Fruit fly (Drosophila melanogaster): ENCODE data around the gene nau.

Gene nau

DNA sequence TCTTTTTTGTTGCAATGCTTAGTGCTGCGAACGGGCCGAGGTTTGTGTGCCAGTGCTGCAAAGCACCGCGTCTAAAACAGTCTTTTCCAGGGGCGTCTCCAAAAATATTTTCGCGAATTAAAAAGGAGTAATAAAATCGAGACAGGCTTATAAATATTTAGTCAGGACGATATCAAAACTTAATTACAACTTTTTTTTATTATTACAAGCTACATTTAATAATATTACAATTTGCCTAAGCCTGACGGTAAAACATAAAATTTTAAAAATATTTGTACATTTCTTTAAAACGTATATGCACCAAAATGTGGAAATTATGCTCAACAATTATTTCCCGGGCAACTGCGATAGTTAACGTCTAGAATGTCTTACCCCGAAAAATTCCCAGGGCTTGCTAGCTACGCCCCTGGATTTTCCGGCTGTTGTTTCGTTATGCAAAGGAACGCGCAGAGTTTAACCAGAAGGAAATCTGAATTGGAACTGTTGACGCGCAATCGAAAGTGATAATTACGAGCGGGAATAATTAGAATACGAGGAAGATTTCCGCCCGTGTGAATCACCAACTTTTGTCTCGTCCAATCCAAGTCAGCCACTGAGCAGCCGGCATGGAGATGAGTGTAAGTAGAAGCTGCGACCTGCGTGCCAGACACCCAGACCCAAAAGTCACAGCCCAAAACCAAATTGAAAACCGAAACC, 39.9 kb upstream of the nau start, which contains the start of the genes PTPMT1 and Hrd3 (continued):
- TF ChIP-seq tup (GFP tag; optimal IDR thresholded peaks at IDR 0.05), result peak; percentile 95
- TF ChIP-seq dan (GFP tag; IDR thresholded peaks at IDR 0.05), result peak; percentile 89
- TF ChIP-seq CG4328 (GFP tag; optimal IDR thresholded peaks at IDR 0.05), result peak; percentile 99
- TF ChIP-seq wor (GFP tag; IDR thresholded peaks at IDR 0.05), result peak; percentile 94
- TF ChIP-seq Dref (GFP tag; IDR thresholded peaks at IDR 0.05), result peak; percentile 46; the same call in 1 of the 2 replicates
- TF ChIP-seq trem (tag; optimal IDR thresholded peaks at IDR 0.05), result peak; percentile 95
- TF ChIP-seq pzg (GFP tag; optimal IDR thresholded peaks at IDR 0.05), result peak; percentile 44
- TF ChIP-seq CG2202 (tag; optimal IDR thresholded peaks at IDR 0.05), result peak; percentile 97
- TF ChIP-seq Hr78 (GFP tag; optimal IDR thresholded peaks at IDR 0.05), result peak in 1 of 2 experiments; percentile 95
- TF ChIP-seq Nf-YB (GFP tag; optimal IDR thresholded peaks at IDR 0.05), result peak; percentile 89
- peak; percentile 90 for TF ChIP-seq CG2116 (GFP tag; optimal IDR thresholded peaks at IDR 0.05)
- peak; percentile 95 for TF ChIP-seq NC2α (GFP tag; optimal IDR thresholded peaks at IDR 0.05)
- TF ChIP-seq CG16813 (GFP tag; IDR thresholded peaks at IDR 0.05; ENCODE audit: partially characterized antibody), result peak; percentile 53; the same call in 2 of the 3 replicates
- no peak for TF ChIP-seq nau (GFP tag; optimal IDR thresholded peaks at IDR 0.05)
- TF ChIP-seq Gsc (GFP tag; IDR thresholded peaks at IDR 0.05), result peak; percentile 90
- TF ChIP-seq CG9876 (GFP tag; optimal IDR thresholded peaks at IDR 0.05), result peak; percentile 94
- TF ChIP-seq nerfin-2 (GFP tag; IDR thresholded peaks at IDR 0.05; ENCODE audit: partially characterized antibody), result no peak
- peak; percentile 95 for TF ChIP-seq ab (GFP tag; optimal IDR thresholded peaks at IDR 0.05)
- TF ChIP-seq pros (GFP tag; optimal IDR thresholded peaks at IDR 0.05), result peak; percentile 77
- TF ChIP-seq repo (GFP tag; optimal IDR thresholded peaks at IDR 0.05), result peak; percentile 93
- TF ChIP-seq ara (GFP tag; IDR thresholded peaks at IDR 0.05), result peak; percentile 93
- TF ChIP-seq CG15514 (GFP tag; optimal IDR thresholded peaks at IDR 0.05), result peak; percentile 91
- peak; percentile 96 for TF ChIP-seq CG13894 (tag; optimal IDR thresholded peaks at IDR 0.05)
- peak; percentile 92 for TF ChIP-seq B-H1 (GFP tag; IDR thresholded peaks at IDR 0.05)
- peak; percentile 92 for TF ChIP-seq Oaz (GFP tag; IDR thresholded peaks at IDR 0.05)
- peak; percentile 100 for TF ChIP-seq CG17361 (GFP tag; IDR thresholded peaks at IDR 0.05)
- peak; percentile 81 for TF ChIP-seq Lim3 (GFP tag; IDR thresholded peaks at IDR 0.05)
- peak; percentile 100 for TF ChIP-seq CG9727 (GFP tag; optimal IDR thresholded peaks at IDR 0.05)
- peak; percentile 99 for TF ChIP-seq Hr3 (GFP tag; optimal IDR thresholded peaks at IDR 0.05)
- peak; percentile 98 for TF ChIP-seq dysf (GFP tag; IDR thresholded peaks at IDR 0.05)
- no peak for TF ChIP-seq fru (optimal IDR thresholded peaks at IDR 0.05)
- TF ChIP-seq Dip3 (GFP tag; optimal IDR thresholded peaks at IDR 0.05), result peak; percentile 99
- peak; percentile 97 to 98 for TF ChIP-seq bsh (GFP tag; optimal IDR thresholded peaks at IDR 0.05)
- peak; percentile 97 for TF ChIP-seq sisA (GFP tag; IDR thresholded peaks at IDR 0.05)
- TF ChIP-seq CkIIα-i1 (GFP tag; IDR thresholded peaks at IDR 0.05), result peak; percentile 61; the same call in 1 of the 2 replicates
- peak; percentile 91; the same call in 1 of the 2 replicates for TF ChIP-seq rib (GFP tag; IDR thresholded peaks at IDR 0.05)
- peak; percentile 96 for TF ChIP-seq Side (GFP tag; optimal IDR thresholded peaks at IDR 0.05)
- peak; percentile 99 for TF ChIP-seq CG7556 (GFP tag; optimal IDR thresholded peaks at IDR 0.05)
- TF ChIP-seq ken (GFP tag; IDR thresholded peaks at IDR 0.05), result peak; percentile 94
- peak; percentile 97 for TF ChIP-seq Dbx (GFP tag; IDR thresholded peaks at IDR 0.05)
- peak; percentile 98 for TF ChIP-seq CG17359 (tag; optimal IDR thresholded peaks at IDR 0.05)
- peak; percentile 98 for TF ChIP-seq ems (GFP tag; optimal IDR thresholded peaks at IDR 0.05)
- TF ChIP-seq disco-r (GFP tag; optimal IDR thresholded peaks at IDR 0.05), result peak; percentile 93
- peak; percentile 98 for TF ChIP-seq pnt (GFP tag; optimal IDR thresholded peaks at IDR 0.05)
- TF ChIP-seq CG7372 (GFP tag; IDR thresholded peaks at IDR 0.05), result peak; percentile 95
- peak; percentile 93 for TF ChIP-seq da (GFP tag; optimal IDR thresholded peaks at IDR 0.05)
- TF ChIP-seq tx (GFP tag; optimal IDR thresholded peaks at IDR 0.05), result peak; percentile 97
- peak; percentile 90 for TF ChIP-seq Doc2 (GFP tag; IDR thresholded peaks at IDR 0.05)
- TF ChIP-seq CG13296 (GFP tag; optimal IDR thresholded peaks at IDR 0.05), result peak; percentile 99
- peak; percentile 100 for TF ChIP-seq CG30403 (GFP tag; optimal IDR thresholded peaks at IDR 0.05)
